ENCODE assay signal across 3 fruit fly cellular contexts in genomic region chrX:12760466-12761133, dm6.
TF ChIP-seq lines count a peak whose summit lies in the region.

Paics (minus strand) TSS chrX:12760617.

TF ChIP-seq in whole organism, embryonic, 481 proteins besides CTCF, POLR2A, EP300 and RAD21 (continued from another document and continues in another):
- TF ChIP-seq CG34422 (GFP tag; IDR thresholded peaks at IDR 0.05; lab: Robert Waterston, UW) (peak; percentile 44; the same call in 1 of the 3 replicates), crc (GFP tag; optimal IDR thresholded peaks at IDR 0.05; lab: Kevin White, UChicago) (no peak), CG18262 (tag; optimal IDR thresholded peaks at IDR 0.05; lab: Kevin White, UChicago) (peak; percentile 26), dysf (GFP tag; IDR thresholded peaks at IDR 0.05; lab: Robert Waterston, UW) (peak; percentile 27; the same call in 1 of the 3 replicates), bsh (GFP tag; optimal IDR thresholded peaks at IDR 0.05; lab: Kevin White, UChicago) (no peak), vvl (GFP tag; IDR thresholded peaks at IDR 0.05; lab: Robert Waterston, UW) (0 out of 2 replicates have a peak, but pooled peaks have one; percentile 41), Bgb (GFP tag; IDR thresholded peaks at IDR 0.05; lab: Robert Waterston, UW; ENCODE audit: partially characterized antibody) (peak; percentile 50; the same call in 1 of the 2 replicates), Atf6 (GFP tag; IDR thresholded peaks at IDR 0.05; lab: Robert Waterston, UW) (0 out of 2 replicates have a peak, but pooled peaks have one; percentile 27), Dbx (GFP tag; IDR thresholded peaks at IDR 0.05; lab: Robert Waterston, UW) (peak; percentile 43; the same call in 2 of the 3 replicates), psq (GFP tag; optimal IDR thresholded peaks at IDR 0.05; lab: Kevin White, UChicago) (peak; percentile 2), unc-4 (GFP tag; IDR thresholded peaks at IDR 0.05; lab: Robert Waterston, UW; ENCODE audit: partially characterized antibody) (0 out of 2 replicates have a peak, but pooled peaks have one; percentile 17), CG15696 (tag; optimal IDR thresholded peaks at IDR 0.05; lab: Kevin White, UChicago) (no peak), Trl (optimal IDR thresholded peaks at IDR 0.05; lab: Kevin White, UChicago) (peak; percentile 29 to 46), Trl (GFP tag; optimal IDR thresholded peaks at IDR 0.05; lab: Kevin White, UChicago) (no peak), cg (GFP tag; optimal IDR thresholded peaks at IDR 0.05; lab: Kevin White, UChicago) (peak; percentile 76), CG4854 (GFP tag; optimal IDR thresholded peaks at IDR 0.05; lab: Kevin White, UChicago) (no peak), CG1832 (GFP tag; optimal IDR thresholded peaks at IDR 0.05; lab: Kevin White, UChicago) (peak; percentile 31), zfh2 (GFP tag; optimal IDR thresholded peaks at IDR 0.05; lab: Kevin White, UChicago) (no peak), Gsc (GFP tag; IDR thresholded peaks at IDR 0.05; lab: Robert Waterston, UW) (no peak), run (tag; optimal IDR thresholded peaks at IDR 0.05; lab: Kevin White, UChicago) (no peak), Sry-δ (GFP tag; optimal IDR thresholded peaks at IDR 0.05; lab: Kevin White, UChicago) (no peak), Ptx1 (GFP tag; IDR thresholded peaks at IDR 0.05; lab: Robert Waterston, UW) (0 out of 2 replicates have a peak, but pooled peaks have one; percentile 38), zen (tag; optimal IDR thresholded peaks at IDR 0.05; lab: Kevin White, UChicago) (no peak), z (GFP tag; IDR thresholded peaks at IDR 0.05; lab: Robert Waterston, UW) (peak; percentile 70; the same call in 2 of the 3 replicates), ase (GFP tag; IDR thresholded peaks at IDR 0.05; lab: Robert Waterston, UW) (no peak), tin (GFP tag; optimal IDR thresholded peaks at IDR 0.05; lab: Kevin White, UChicago) (no peak), D19A (tag; optimal IDR thresholded peaks at IDR 0.05; lab: Kevin White, UChicago) (peak; percentile 70), gro (GFP tag; optimal IDR thresholded peaks at IDR 0.05; lab: Kevin White, UChicago) (peak; percentile 4), cas (GFP tag; IDR thresholded peaks at IDR 0.05; lab: Robert Waterston, UW) (no peak), CG2116 (GFP tag; optimal IDR thresholded peaks at IDR 0.05; lab: Kevin White, UChicago) (no peak), Adf1 (GFP tag; IDR thresholded peaks at IDR 0.05; lab: Robert Waterston, UW) (peak; percentile 41; the same call in 1 of the 2 replicates), yki (optimal IDR thresholded peaks at IDR 0.05; lab: Kevin White, UChicago) (no peak), odd (GFP tag; optimal IDR thresholded peaks at IDR 0.05; lab: Kevin White, UChicago) (no peak), D19B (GFP tag; optimal IDR thresholded peaks at IDR 0.05; lab: Kevin White, UChicago) (peak; percentile 24), Awh (GFP tag; IDR thresholded peaks at IDR 0.05; lab: Robert Waterston, UW) (no peak), exex (tag; optimal IDR thresholded peaks at IDR 0.05; lab: Kevin White, UChicago) (no peak), CG2889 (GFP tag; IDR thresholded peaks at IDR 0.05; lab: Robert Waterston, UW) (no peak), tna (GFP tag; IDR thresholded peaks at IDR 0.05; lab: Robert Waterston, UW; ENCODE audit: partially characterized antibody) (0 out of 2 replicates have a peak, but pooled peaks have one; percentile 44), CG34224 (GFP tag; IDR thresholded peaks at IDR 0.05; lab: Robert Waterston, UW; ENCODE audit: partially characterized antibody) (peak; percentile 12; the same call in 1 of the 3 replicates), hbn (GFP tag; IDR thresholded peaks at IDR 0.05; lab: Robert Waterston, UW; ENCODE audit: partially characterized antibody) (0 out of 2 replicates have a peak, but pooled peaks have one; percentile 19)

TF ChIP-seq in whole organism, prepupa, 60 proteins besides CTCF, POLR2A, EP300 and RAD21 (continued from another document):
- peak; percentile 75 for TF ChIP-seq CG3032 (tag; optimal IDR thresholded peaks at IDR 0.05; lab: Kevin White, UChicago)
- TF ChIP-seq fkh (GFP tag; optimal IDR thresholded peaks at IDR 0.05; lab: Kevin White, UChicago): peak; percentile 4
- peak; percentile 55 for TF ChIP-seq esn (GFP tag; optimal IDR thresholded peaks at IDR 0.05; lab: Kevin White, UChicago)
- TF ChIP-seq spab (GFP tag; optimal IDR thresholded peaks at IDR 0.05; lab: Kevin White, UChicago): peak; percentile 48
- TF ChIP-seq Met (GFP tag; optimal IDR thresholded peaks at IDR 0.05; lab: Kevin White, UChicago): peak; percentile 64
- TF ChIP-seq CG4318 (GFP tag; optimal IDR thresholded peaks at IDR 0.05; lab: Kevin White, UChicago): peak; percentile 25
- TF ChIP-seq vri (GFP tag; optimal IDR thresholded peaks at IDR 0.05; lab: Kevin White, UChicago): no peak
- peak in 1 of 2 experiments; percentile 41 for TF ChIP-seq salr (GFP tag; optimal IDR thresholded peaks at IDR 0.05; lab: Kevin White, UChicago)
- TF ChIP-seq CG8319 (GFP tag; optimal IDR thresholded peaks at IDR 0.05; lab: Kevin White, UChicago): peak; percentile 15
- no peak for TF ChIP-seq CG6854 (GFP tag; optimal IDR thresholded peaks at IDR 0.05; lab: Kevin White, UChicago)
- peak; percentile 34 for TF ChIP-seq CG31627 (GFP tag; optimal IDR thresholded peaks at IDR 0.05; lab: Kevin White, UChicago)
- peak; percentile 39 for TF ChIP-seq CG8632 (GFP tag; optimal IDR thresholded peaks at IDR 0.05; lab: Kevin White, UChicago)
- TF ChIP-seq net (GFP tag; optimal IDR thresholded peaks at IDR 0.05; lab: Kevin White, UChicago): no peak
- peak; percentile 28 for TF ChIP-seq CG7368 (GFP tag; optimal IDR thresholded peaks at IDR 0.05; lab: Kevin White, UChicago)
- TF ChIP-seq CG10669 (GFP tag; optimal IDR thresholded peaks at IDR 0.05; lab: Kevin White, UChicago): peak; percentile 61
- peak; percentile 33 for TF ChIP-seq pdm3 (GFP tag; optimal IDR thresholded peaks at IDR 0.05; lab: Kevin White, UChicago)
- TF ChIP-seq CG10631 (GFP tag; optimal IDR thresholded peaks at IDR 0.05; lab: Kevin White, UChicago): peak; percentile 65
- TF ChIP-seq CG6163 (GFP tag; IDR thresholded peaks at IDR 0.05; lab: Robert Waterston, UW): peak; percentile 47; the same call in 1 of the 3 replicates
- TF ChIP-seq achi (GFP tag; optimal IDR thresholded peaks at IDR 0.05; lab: Kevin White, UChicago): peak; percentile 50
- TF ChIP-seq Ets96B (tag; optimal IDR thresholded peaks at IDR 0.05; lab: Kevin White, UChicago): peak; percentile 44
- TF ChIP-seq Blimp-1 (GFP tag; optimal IDR thresholded peaks at IDR 0.05; lab: Kevin White, UChicago): no peak
- no peak for TF ChIP-seq CG11902 (GFP tag; optimal IDR thresholded peaks at IDR 0.05; lab: Kevin White, UChicago)
- no peak for TF ChIP-seq Lpt (GFP tag; optimal IDR thresholded peaks at IDR 0.05; lab: Kevin White, UChicago)
- TF ChIP-seq ss (GFP tag; optimal IDR thresholded peaks at IDR 0.05; lab: Kevin White, UChicago): peak; percentile 69 to 76
- TF ChIP-seq CG1621 (tag; optimal IDR thresholded peaks at IDR 0.05; lab: Kevin White, UChicago): no peak
- TF ChIP-seq Hr4 (GFP tag; optimal IDR thresholded peaks at IDR 0.05; lab: Kevin White, UChicago): peak; percentile 69
- peak; percentile 55 for TF ChIP-seq fd59A (GFP tag; optimal IDR thresholded peaks at IDR 0.05; lab: Kevin White, UChicago)
- no peak for TF ChIP-seq CG11294 (GFP tag; IDR thresholded peaks at IDR 0.05; lab: Robert Waterston, UW)
- peak; percentile 6 for TF ChIP-seq CG11762 (GFP tag; optimal IDR thresholded peaks at IDR 0.05; lab: Kevin White, UChicago; ENCODE audit: insufficient read depth)
- TF ChIP-seq CG32006 (GFP tag; optimal IDR thresholded peaks at IDR 0.05; lab: Kevin White, UChicago): peak; percentile 69
- peak; percentile 96 for TF ChIP-seq Eip78C (GFP tag; lab: Kevin White, UChicago)
- TF ChIP-seq Hr39 (GFP tag; optimal IDR thresholded peaks at IDR 0.05; lab: Kevin White, UChicago): peak; percentile 43
- no peak for TF ChIP-seq fd85E (GFP tag; optimal IDR thresholded peaks at IDR 0.05; lab: Kevin White, UChicago)
- TF ChIP-seq CG34406 (GFP tag; optimal IDR thresholded peaks at IDR 0.05; lab: Kevin White, UChicago): peak; percentile 23
- TF ChIP-seq Sox14 (GFP tag; optimal IDR thresholded peaks at IDR 0.05; lab: Kevin White, UChicago): peak; percentile 46
- TF ChIP-seq Eip75B (GFP tag; optimal IDR thresholded peaks at IDR 0.05; lab: Kevin White, UChicago): peak; percentile 77
- peak; percentile 32 for TF ChIP-seq Sox15 (GFP tag; optimal IDR thresholded peaks at IDR 0.05; lab: Kevin White, UChicago)
- TF ChIP-seq CG8119 (GFP tag; IDR thresholded peaks at IDR 0.05; lab: Robert Waterston, UW): peak; percentile 58; the same call in 2 of the 3 replicates

TF ChIP-seq in whole organism, wandering third instar larva, 38 proteins besides CTCF, POLR2A, EP300 and RAD21 (continued from another document):
- TF ChIP-seq Rel (GFP tag; optimal IDR thresholded peaks at IDR 0.05; lab: Kevin White, UChicago): no peak
- peak; percentile 9 for TF ChIP-seq Rel (tag; optimal IDR thresholded peaks at IDR 0.05; lab: Kevin White, UChicago)
- TF ChIP-seq tai (GFP tag; optimal IDR thresholded peaks at IDR 0.05; lab: Kevin White, UChicago): no peak
- peak; percentile 43 for TF ChIP-seq ey (GFP tag; optimal IDR thresholded peaks at IDR 0.05; lab: Kevin White, UChicago)
- no peak for TF ChIP-seq Dfd (GFP tag; optimal IDR thresholded peaks at IDR 0.05; lab: Kevin White, UChicago)
- TF ChIP-seq HLH106 (tag; optimal IDR thresholded peaks at IDR 0.05; lab: Kevin White, UChicago): peak; percentile 64
- TF ChIP-seq Mio (GFP tag; optimal IDR thresholded peaks at IDR 0.05; lab: Kevin White, UChicago): no peak
- TF ChIP-seq sage (GFP tag; optimal IDR thresholded peaks at IDR 0.05; lab: Kevin White, UChicago): no peak
- TF ChIP-seq h (GFP tag; optimal IDR thresholded peaks at IDR 0.05; lab: Kevin White, UChicago): peak; percentile 61
- TF ChIP-seq Hnf4 (GFP tag; optimal IDR thresholded peaks at IDR 0.05; lab: Kevin White, UChicago): no peak
- TF ChIP-seq Hr78 (GFP tag; optimal IDR thresholded peaks at IDR 0.05; lab: Kevin White, UChicago): no peak
